Worm (Caenorhabditis elegans) whole organism, L1 larva: ENCODE results near the gene F44E5.2.

Source experiments
- F16B12.6 ChIP-seq: fragments of 150-350 bp; optimal IDR thresholded peaks from 2 replicates; lab custom pipeline; 2014; ENCODE audit warnings: missing biosample characterization, missing genetic modification characterization
- aha-1 ChIP-seq: fragments of 150-350 bp; optimal IDR thresholded peaks from 2 replicates; lab custom pipeline; 2014; ENCODE audit warnings: missing biosample characterization, missing genetic modification characterization
- alr-1 ChIP-seq: fragments of 200-800 bp; sonication (Bioruptor generic); optimal IDR thresholded peaks from 2 replicates; lab custom pipeline; 2018; ENCODE audit warnings: borderline replicate concordance, mild to moderate bottlenecking, missing genetic modification characterization, missing compliant biosample characterization
- ceh-8 ChIP-seq: fragments of 200-800 bp; sonication (Bioruptor generic); optimal IDR thresholded peaks from 2 replicates; lab custom pipeline; 2018; ENCODE audit warnings: mild to moderate bottlenecking, missing genetic modification characterization, moderate library complexity, missing compliant biosample characterization
- ceh-88 ChIP-seq: fragments of 200-800 bp; sonication (Bioruptor generic); IDR thresholded peaks from 2 replicates; pipeline ENCODE4 v1.3.6; 2022; ENCODE audit warnings: missing genetic modification characterization, missing compliant biosample characterization
- dsc-1 ChIP-seq: sonication (generic microtip); optimal IDR thresholded peaks from 2 replicates; lab custom pipeline; 2016; ENCODE audit warnings: mild to moderate bottlenecking, missing genetic modification characterization, missing compliant biosample characterization
- efl-1 ChIP-seq, 4 experiments: fragments of 150-350 bp; optimal IDR thresholded peaks in 3 of 4; peaks in 1 of 4; 1 replicate in 1 of 4; 2 replicates in 3 of 4; lab custom pipeline; 2014; ENCODE audit warnings: missing biosample characterization in 2 of 4, missing genetic modification characterization in 2 of 4, missing genetic modification reagents in 2 of 4
- elt-3 ChIP-seq, 6 experiments: fragments of 150-350 bp in 1 of 6; sonication (generic microtip); optimal IDR thresholded peaks; 2 replicates each; lab custom pipeline; 2017 to 2018; ENCODE audit warnings: missing biosample characterization in 6 of 6, missing genetic modification characterization in 6 of 6, inconsistent platforms in 1 of 6
- grh-1 ChIP-seq: fragments of 200-800 bp; sonication (Bioruptor generic); IDR thresholded peaks from 2 replicates; pipeline ENCODE4 v1.3.6; 2022; ENCODE audit warnings: missing genetic modification reagents, missing genetic modification characterization, missing compliant biosample characterization
- hlh-17 ChIP-seq: fragments of 200-800 bp; sonication (Bioruptor generic); optimal IDR thresholded peaks from 2 replicates; lab custom pipeline; 2018; ENCODE audit warnings: missing genetic modification characterization, mild to moderate bottlenecking, missing compliant biosample characterization, moderate library complexity, borderline replicate concordance
- hpl-2 ChIP-seq: fragments of 150-350 bp; optimal IDR thresholded peaks from 2 replicates; lab custom pipeline; 2014; ENCODE audit warnings: missing biosample characterization, missing genetic modification reagents, missing genetic modification characterization
- irx-1 ChIP-seq: sonication (generic microtip); optimal IDR thresholded peaks from 2 replicates; lab custom pipeline; 2016; ENCODE audit warnings: missing genetic modification characterization, missing compliant biosample characterization
- jun-1 ChIP-seq: fragments of 150-350 bp; optimal IDR thresholded peaks from 2 replicates; lab custom pipeline; 2014; ENCODE audit warnings: missing biosample characterization, missing genetic modification reagents, missing genetic modification characterization
- lin-13 ChIP-seq: fragments of 150-350 bp; optimal IDR thresholded peaks from 2 replicates; lab custom pipeline; 2014; ENCODE audit warnings: missing biosample characterization, missing genetic modification reagents, missing genetic modification characterization
- lin-14 ChIP-seq: fragments of 200-800 bp; sonication (Bioruptor generic); optimal IDR thresholded peaks from 2 replicates; lab custom pipeline; 2018; ENCODE audit warnings: mild to moderate bottlenecking, missing genetic modification characterization, moderate library complexity, missing compliant biosample characterization
- lir-3 ChIP-seq: sonication (generic microtip); optimal IDR thresholded peaks from 2 replicates; lab custom pipeline; 2016; ENCODE audit warnings: mild to moderate bottlenecking, missing genetic modification characterization, moderate library complexity, missing compliant biosample characterization; ENCODE audit not compliant: poor library complexity
- lsy-2 ChIP-seq, 2 experiments: fragments of 150-350 bp; optimal IDR thresholded peaks; 2 replicates each; lab custom pipeline; 2014; ENCODE audit warnings: missing biosample characterization in 2 of 2, missing genetic modification characterization in 2 of 2
- mdl-1 ChIP-seq, 2 experiments: fragments of 150-350 bp; optimal IDR thresholded peaks; 2 replicates each; lab custom pipeline; 2014 to 2017; ENCODE audit warnings: missing biosample characterization in 2 of 2, missing genetic modification characterization in 2 of 2, inconsistent platforms in 1 of 2
- mef-2 ChIP-seq: fragments of 150-350 bp; optimal IDR thresholded peaks from 2 replicates; lab custom pipeline; 2014; ENCODE audit warnings: missing biosample characterization, missing genetic modification characterization
- mep-1 ChIP-seq: fragments of 150-350 bp; optimal IDR thresholded peaks from 2 replicates; lab custom pipeline; 2014; ENCODE audit warnings: missing biosample characterization, missing genetic modification characterization
- nhr-237 ChIP-seq: fragments of 150-350 bp; optimal IDR thresholded peaks from 2 replicates; lab custom pipeline; 2014; ENCODE audit warnings: missing biosample characterization, missing genetic modification characterization
- nhr-47 ChIP-seq: sonication (generic microtip); optimal IDR thresholded peaks from 2 replicates; lab custom pipeline; 2016; ENCODE audit warnings: mild to moderate bottlenecking, missing genetic modification characterization, moderate library complexity, missing compliant biosample characterization
- nhr-84 ChIP-seq: sonication (generic microtip); optimal IDR thresholded peaks from 2 replicates; lab custom pipeline; 2017; ENCODE audit warnings: missing biosample characterization, missing genetic modification characterization
- nhr-85 ChIP-seq: sonication (generic microtip); peaks from one replicate; lab custom pipeline; 2016; ENCODE audit warnings: missing genetic modification characterization, inconsistent platforms, missing compliant biosample characterization
- nhr-90 ChIP-seq: sonication (generic microtip); optimal IDR thresholded peaks from 2 replicates; lab custom pipeline; 2016; ENCODE audit warnings: mild to moderate bottlenecking, missing genetic modification characterization, missing compliant biosample characterization; ENCODE audit not compliant: poor library complexity
- pax-3 ChIP-seq: fragments of 200-800 bp; sonication (Bioruptor generic); optimal IDR thresholded peaks from 2 replicates; lab custom pipeline; 2018; ENCODE audit warnings: mild to moderate bottlenecking, missing genetic modification characterization, moderate library complexity, missing compliant biosample characterization
- pqm-1 ChIP-seq: sonication (generic microtip); optimal IDR thresholded peaks from 3 replicates; lab custom pipeline; 2017; ENCODE audit warnings: missing biosample characterization, missing genetic modification characterization
- rnt-1 ChIP-seq: sonication (generic microtip); optimal IDR thresholded peaks from 2 replicates; lab custom pipeline; 2016; ENCODE audit warnings: mild to moderate bottlenecking, missing genetic modification characterization, moderate library complexity, missing compliant biosample characterization
- snpc-4 ChIP-seq: fragments of 150-350 bp; optimal IDR thresholded peaks from 2 replicates; lab custom pipeline; 2014; ENCODE audit warnings: missing biosample characterization, missing genetic modification characterization
- snu-23 ChIP-seq: sonication (generic microtip); optimal IDR thresholded peaks from 2 replicates; lab custom pipeline; 2016; ENCODE audit warnings: missing genetic modification characterization, missing compliant biosample characterization
- sptf-1 ChIP-seq: fragments of 150-350 bp; optimal IDR thresholded peaks from 2 replicates; lab custom pipeline; 2014; ENCODE audit warnings: missing biosample characterization, missing genetic modification characterization
- swsn-7 ChIP-seq: sonication (generic microtip); optimal IDR thresholded peaks from 2 replicates; lab custom pipeline; 2016; ENCODE audit warnings: missing genetic modification characterization, missing compliant biosample characterization
- unc-130 ChIP-seq: fragments of 150-350 bp; optimal IDR thresholded peaks from 2 replicates; lab custom pipeline; 2017; ENCODE audit warnings: missing biosample characterization, missing genetic modification characterization, inconsistent platforms
- unc-30 ChIP-seq: sonication (generic microtip); optimal IDR thresholded peaks from 2 replicates; lab custom pipeline; 2017; ENCODE audit warnings: missing biosample characterization, missing genetic modification characterization
- unc-86 ChIP-seq: sonication (generic microtip); optimal IDR thresholded peaks from 2 replicates; lab custom pipeline; 2016; ENCODE audit warnings: missing genetic modification characterization, missing compliant biosample characterization
- unc-98 ChIP-seq: fragments of 200-800 bp; sonication (Bioruptor generic); IDR thresholded peaks from 2 replicates; pipeline ENCODE4 v1.3.6; 2022; ENCODE audit warnings: missing genetic modification characterization, missing compliant biosample characterization
- vab-15 ChIP-seq: sonication (generic microtip); optimal IDR thresholded peaks from 2 replicates; lab custom pipeline; 2017; ENCODE audit warnings: missing genotype, mild to moderate bottlenecking, missing genetic modification characterization, missing compliant biosample characterization
- xbp-1 ChIP-seq: sonication (generic microtip); optimal IDR thresholded peaks from 2 replicates; lab custom pipeline; 2016; ENCODE audit warnings: missing genetic modification characterization, missing compliant biosample characterization
- zag-1 ChIP-seq: fragments of 150-350 bp; optimal IDR thresholded peaks from 2 replicates; lab custom pipeline; 2014; ENCODE audit warnings: missing biosample characterization, missing genetic modification characterization
- zip-4 ChIP-seq: fragments of 200-800 bp; sonication (Bioruptor generic); optimal IDR thresholded peaks from 2 replicates; lab custom pipeline; 2018; ENCODE audit warnings: mild to moderate bottlenecking, missing genetic modification characterization, moderate library complexity, missing compliant biosample characterization

The F44E5.2 gene

DNA sequence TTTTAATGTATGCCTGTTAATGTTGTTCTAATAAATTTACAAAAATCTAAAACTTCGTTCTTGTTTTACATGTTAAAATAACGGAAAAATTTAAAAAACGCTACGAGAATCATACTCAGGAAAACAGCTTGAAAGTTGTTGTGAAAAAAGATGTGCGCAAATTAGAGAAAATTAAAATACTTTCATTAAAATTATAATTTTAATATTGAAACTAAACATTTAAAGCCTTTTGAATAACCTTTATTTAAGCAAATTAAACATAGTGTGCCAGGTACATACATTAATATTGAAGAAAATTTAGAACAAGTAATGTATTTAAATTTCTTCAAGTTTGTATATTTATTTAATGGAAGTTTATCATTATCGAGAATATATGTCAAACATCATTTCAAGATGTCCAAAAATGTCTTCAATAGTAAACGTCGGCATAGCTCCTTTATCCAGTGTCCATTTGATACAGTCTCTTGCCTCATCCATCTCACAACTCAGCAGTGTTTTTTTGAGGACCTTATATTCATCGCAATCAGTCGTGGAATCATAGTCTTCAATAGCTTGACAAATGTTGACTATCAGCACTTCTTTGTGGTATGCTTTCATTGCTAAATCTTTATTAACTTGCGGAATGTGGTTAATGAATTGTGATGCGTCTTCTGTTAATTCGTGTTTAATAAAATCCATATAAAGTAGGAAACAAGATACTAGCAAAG lies 4.6 kb upstream of the F44E5.2 start (continued):
- TF ChIP-seq nhr-85 (tag; lab: Kevin White, UChicago): peak; percentile 43
- no peak for TF ChIP-seq hlh-17 (GFP tag; lab: Kevin White, UChicago)
- TF ChIP-seq ceh-8 (GFP tag; lab: Kevin White, UChicago): peak; percentile 23
- no peak for TF ChIP-seq grh-1 (GFP tag; lab: Robert Waterston, UW)
- TF ChIP-seq zip-4: no peak
- no peak for TF ChIP-seq nhr-84 (tag; lab: Kevin White, UChicago)
- no peak for TF ChIP-seq alr-1
- no peak for TF ChIP-seq vab-15
- TF ChIP-seq lin-13 (GFP tag; lab: Kevin White, UChicago): peak; percentile 44
- TF ChIP-seq elt-3 (tag; optimal IDR thresholded peaks at IDR 0.05; lab: Kevin White, UChicago): peak in 1 of 6 experiments; percentile 65
- TF ChIP-seq unc-30 (tag; lab: Kevin White, UChicago): no peak
- no peak for TF ChIP-seq zag-1
- TF ChIP-seq nhr-90 (tag; lab: Kevin White, UChicago): peak; percentile 26
- no peak for TF ChIP-seq pqm-1 (tag; lab: Kevin White, UChicago)
- TF ChIP-seq aha-1 (tag; lab: Kevin White, UChicago): peak; percentile 27
- TF ChIP-seq irx-1: peak; percentile 15
- TF ChIP-seq hpl-2 (GFP tag; lab: Kevin White, UChicago): no peak
- peak; percentile 21 for TF ChIP-seq unc-86
- TF ChIP-seq sptf-1 (tag; lab: Kevin White, UChicago): no peak
- TF ChIP-seq lin-14 (GFP tag; lab: Kevin White, UChicago): no peak
- TF ChIP-seq snu-23 (GFP tag; lab: Kevin White, UChicago): peak; percentile 55
- no peak for TF ChIP-seq efl-1 (optimal IDR thresholded peaks at IDR 0.05; lab: Kevin White, UChicago)
- TF ChIP-seq efl-1 (GFP tag; optimal IDR thresholded peaks at IDR 0.05 in 1 of 2; lab: Kevin White, UChicago): peak in 1 of 2 experiments; percentile 42
- TF ChIP-seq swsn-7 (tag; lab: Kevin White, UChicago): peak; percentile 31
- TF ChIP-seq pax-3 (tag; lab: Kevin White, UChicago): peak; percentile 31
- TF ChIP-seq nhr-237: no peak
- TF ChIP-seq, all 84 proteins: peak for 33

DNA sequence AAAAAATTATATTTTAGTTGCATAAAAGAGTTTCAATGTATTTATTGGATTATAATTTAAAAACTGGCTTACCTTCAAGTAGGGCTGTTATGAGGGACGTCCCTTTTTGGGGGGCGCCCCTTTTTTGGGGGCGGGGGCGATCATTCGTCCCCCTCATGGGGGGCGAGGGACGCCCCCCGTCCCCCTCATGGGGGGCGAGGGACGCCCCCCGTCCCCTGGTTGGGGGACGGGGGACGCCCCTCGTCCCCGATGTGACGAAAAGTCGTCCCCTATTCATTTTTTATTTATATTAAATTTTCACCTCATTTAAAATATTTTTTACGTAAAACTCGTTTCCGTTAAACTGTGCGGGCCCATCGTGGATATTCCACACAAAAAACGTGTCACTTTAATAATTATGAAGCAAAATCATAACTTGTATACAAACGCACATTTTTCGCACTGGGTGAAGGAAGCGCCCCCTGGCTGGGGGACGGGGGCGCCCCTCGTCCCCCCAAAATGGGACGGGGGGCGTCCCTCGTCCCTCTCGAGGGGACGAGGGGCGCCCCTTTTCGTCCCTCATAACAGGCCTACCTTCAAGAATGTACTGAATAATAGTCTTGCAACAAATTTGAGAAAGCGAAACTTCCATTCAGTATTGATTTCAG lies 943 bp upstream of the F44E5.2 start:
- no peak for TF ChIP-seq jun-1
- peak; percentile 75 for TF ChIP-seq ceh-8 (GFP tag; lab: Kevin White, UChicago)

DNA sequence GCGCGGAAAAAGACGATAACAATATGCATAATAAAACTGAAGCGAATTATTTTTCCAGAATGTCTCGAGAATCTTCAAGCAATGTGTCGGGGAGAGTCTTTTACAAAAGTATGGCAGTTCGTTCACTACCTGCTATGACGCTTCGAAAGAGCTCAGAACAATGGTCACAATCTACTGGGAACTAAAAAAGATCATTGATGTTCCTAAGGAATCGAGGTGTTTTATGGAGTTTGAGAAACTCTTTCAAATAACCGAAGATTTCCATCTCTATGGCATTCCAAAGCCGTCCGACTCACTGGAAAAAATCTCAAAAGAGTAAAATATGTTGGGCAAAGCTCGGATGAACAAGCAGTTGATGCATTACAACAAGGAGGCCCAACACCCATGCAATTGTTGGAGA lies 5.8 kb downstream of the F44E5.2 start, which contains the start of gene F44E5.15:
TSS of gene F44E5.15 (plus strand) at position 301 of the 400 bp plus-strand sequence.
- TF ChIP-seq nhr-90 (tag; lab: Kevin White, UChicago) (no peak), efl-1 (optimal IDR thresholded peaks at IDR 0.05; lab: Kevin White, UChicago) (no peak), efl-1 (GFP tag; optimal IDR thresholded peaks at IDR 0.05 in 1 of 2; lab: Kevin White, UChicago) (peak in 1 of 2 experiments; percentile 76)
- TF ChIP-seq, all 84 proteins: peak for 1

DNA sequence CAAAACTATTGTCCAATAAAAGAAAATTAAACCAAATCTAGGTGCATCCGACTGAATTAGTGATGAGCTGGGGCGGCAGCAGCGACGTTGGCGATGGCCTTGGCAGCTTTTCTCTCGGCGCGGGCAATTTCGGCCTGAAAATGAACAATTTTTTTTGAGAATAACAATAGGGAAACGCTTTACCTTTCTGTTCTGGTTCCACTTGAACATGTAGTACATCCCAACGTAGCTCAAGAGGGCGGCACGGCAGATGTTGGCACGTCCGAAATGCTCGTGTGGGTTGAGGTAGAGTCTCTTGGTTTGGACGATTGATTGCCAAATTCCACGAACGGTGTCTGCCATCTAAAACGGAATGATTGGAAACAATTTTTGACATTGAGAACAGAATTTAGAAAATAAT lies 7.6 kb downstream of the F44E5.2 start, which contains the start of gene F44E5.1:
TSS of gene F44E5.1 (minus strand) at position 342 of the 400 bp plus-strand sequence.
- TF ChIP-seq mef-2 (tag; lab: Kevin White, UChicago) (no peak), nhr-84 (tag; lab: Kevin White, UChicago) (no peak), efl-1 (optimal IDR thresholded peaks at IDR 0.05; lab: Kevin White, UChicago) (no peak), efl-1 (GFP tag; optimal IDR thresholded peaks at IDR 0.05 in 1 of 2; lab: Kevin White, UChicago) (peak in 1 of 2 experiments; percentile 92), nhr-85 (tag; lab: Kevin White, UChicago) (peak; percentile 18), pqm-1 (tag; lab: Kevin White, UChicago) (no peak), unc-98 (GFP tag; lab: Robert Waterston, UW) (no peak)

DNA sequence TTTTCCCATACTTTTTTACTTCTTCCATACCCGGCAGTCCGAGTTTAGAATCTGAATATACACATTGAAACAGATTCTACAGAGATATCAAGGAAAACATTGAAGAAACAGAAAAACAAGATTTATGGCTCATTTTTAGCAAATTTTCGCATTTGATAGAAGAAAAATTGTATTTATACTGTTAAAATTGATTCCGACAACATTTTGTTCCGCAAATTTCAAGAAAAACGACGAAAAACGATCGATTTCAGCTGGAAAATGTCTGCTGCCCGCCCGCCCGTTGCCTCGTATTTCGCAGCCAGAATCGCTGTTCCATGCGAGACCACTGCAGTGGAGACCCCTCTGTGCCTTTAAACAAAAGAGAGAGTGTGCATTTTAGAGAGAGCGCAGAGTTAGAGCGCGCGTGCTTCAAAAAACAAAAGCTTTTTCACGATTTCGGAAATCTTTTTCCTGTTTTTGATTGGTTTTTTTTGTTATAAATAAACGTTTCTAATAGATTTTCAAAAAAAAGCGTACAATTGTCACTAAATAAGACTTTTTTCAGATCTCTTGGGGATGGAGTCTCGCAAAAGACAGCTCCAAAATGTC lies 11.4 kb downstream of the F44E5.2 start, which contains the start of the genes patr-1 and dna-2:
TSS of gene patr-1 (minus strand) at position 51 of the 588 bp plus-strand sequence.
TSS of gene dna-2 (plus strand) at position 538 of the 588 bp plus-strand sequence.
- peak; percentile 80 to 86 for TF ChIP-seq lsy-2 (tag; optimal IDR thresholded peaks at IDR 0.05; lab: Kevin White, UChicago)
- TF ChIP-seq lir-3 (tag; lab: Kevin White, UChicago): no peak
- TF ChIP-seq F16B12.6 (tag; lab: Kevin White, UChicago): peak; percentile 37
- TF ChIP-seq nhr-85 (tag; lab: Kevin White, UChicago): peak; percentile 52
- peak; percentile 13 for TF ChIP-seq dsc-1 (tag; lab: Kevin White, UChicago)
- TF ChIP-seq xbp-1 (tag; lab: Kevin White, UChicago): peak; percentile 41
- TF ChIP-seq snpc-4 (tag; lab: Kevin White, UChicago): peak; percentile 16
- peak; percentile 36; the same call in 1 of the 2 replicates for TF ChIP-seq grh-1 (GFP tag; lab: Robert Waterston, UW)
- TF ChIP-seq mdl-1 (tag; optimal IDR thresholded peaks at IDR 0.05; lab: Kevin White, UChicago): peak in 1 of 2 experiments; percentile 71
- peak; percentile 69 for TF ChIP-seq mep-1 (tag; lab: Kevin White, UChicago)
- peak; percentile 79 for TF ChIP-seq rnt-1 (tag; lab: Kevin White, UChicago)
- TF ChIP-seq nhr-47 (tag; lab: Kevin White, UChicago): no peak
- TF ChIP-seq ceh-88 (GFP tag; lab: Robert Waterston, UW): no peak
- TF ChIP-seq irx-1: peak; percentile 14
- no peak for TF ChIP-seq unc-130
- peak in 1 of 6 experiments; percentile 18 for TF ChIP-seq elt-3 (tag; optimal IDR thresholded peaks at IDR 0.05; lab: Kevin White, UChicago)
